Worm (Caenorhabditis elegans) whole organism, midembryonic: Measurements from ENCODE around the gene oig-1.

Experiments
- T22C8.4 ChIP-seq: fragments of 200-800 bp; sonication (Bioruptor generic); IDR thresholded peaks from 2 replicates; pipeline ENCODE4 v1.3.6; 2022; ENCODE audit warnings: missing genetic modification characterization, missing compliant biosample characterization
- cog-1 ChIP-seq: sonication (generic microtip); optimal IDR thresholded peaks from 2 replicates; lab custom pipeline; 2016; ENCODE audit warnings: missing genetic modification characterization, missing compliant biosample characterization
- flt-1 ChIP-seq: fragments of 200-800 bp; sonication (Bioruptor generic); IDR thresholded peaks from 2 replicates; pipeline ENCODE4 v1.3.6; 2022; ENCODE audit warnings: missing genetic modification characterization, missing compliant biosample characterization
- klf-2 ChIP-seq: fragments of 200-800 bp; sonication (Bioruptor generic); conservative IDR thresholded peaks from 2 replicates; pipeline ENCODE4 v1.3.6; 2022; ENCODE audit warnings: missing genetic modification reagents, missing genetic modification characterization, missing compliant biosample characterization
- med-1 ChIP-seq: sonication (generic microtip); optimal IDR thresholded peaks from 2 replicates; lab custom pipeline; 2017; ENCODE audit warnings: missing genetic modification characterization, mild to moderate bottlenecking, missing compliant biosample characterization, antibody characterized with exemption, missing genetic modification reagents; ENCODE audit not compliant: insufficient read depth
- ref-1 ChIP-seq: fragments of 200-800 bp; sonication (Bioruptor generic); conservative IDR thresholded peaks from 2 replicates; pipeline ENCODE4 v1.3.6; 2022; ENCODE audit warnings: missing genetic modification reagents, missing genetic modification characterization, missing compliant biosample characterization
- tab-1 ChIP-seq: fragments of 200-800 bp; sonication (Bioruptor generic); IDR thresholded peaks from 2 replicates; pipeline ENCODE4 v1.3.6; 2022; ENCODE audit warnings: missing genetic modification characterization, missing compliant biosample characterization
- ztf-23 ChIP-seq: fragments of 200-800 bp; sonication (Bioruptor generic); IDR thresholded peaks from 2 replicates; pipeline ENCODE4 v1.3.6; 2022; ENCODE audit warnings: missing genetic modification reagents, missing genetic modification characterization, missing compliant biosample characterization
- ztf-29 ChIP-seq: fragments of 200-800 bp; sonication (Bioruptor generic); IDR thresholded peaks from 2 replicates; pipeline ENCODE4 v1.3.6; 2022; ENCODE audit warnings: missing genetic modification reagents, missing genetic modification characterization, missing compliant biosample characterization

The oig-1 gene

DNA sequence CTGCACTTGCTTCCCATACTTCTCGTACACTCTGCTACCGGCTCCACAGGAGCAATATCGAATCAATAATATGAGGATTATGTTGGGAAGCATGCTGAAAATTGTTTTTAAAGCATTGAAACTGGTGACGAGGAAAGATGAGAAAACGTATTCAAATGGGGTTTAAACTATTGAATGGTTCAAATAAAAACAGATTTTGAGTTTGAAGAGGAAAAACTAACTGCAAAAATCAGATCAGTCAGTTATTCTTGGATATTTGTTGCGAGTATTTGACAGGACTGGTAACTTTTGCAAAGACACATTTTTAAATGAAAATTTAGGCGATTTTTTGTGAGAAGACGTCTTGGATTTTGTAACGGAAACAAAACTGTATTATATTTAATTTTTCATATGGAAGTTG, 10.8 kb downstream of the oig-1 start, which contains the start of gene acr-5:
Gene acr-5 (minus strand): TSS at position 101 of the 400 bp plus-strand sequence.
- TF ChIP-seq tab-1 (GFP tag; lab: Robert Waterston, UW), result no peak
- TF ChIP-seq flt-1 (GFP tag; lab: Robert Waterston, UW), result no peak
- TF ChIP-seq T22C8.4 (GFP tag; lab: Robert Waterston, UW), result no peak
- TF ChIP-seq klf-2 (GFP tag; lab: Robert Waterston, UW), result no peak
- no peak for TF ChIP-seq cog-1 (tag; lab: Kevin White, UChicago)
- TF ChIP-seq ref-1 (GFP tag; lab: Robert Waterston, UW), result no peak
- TF ChIP-seq ztf-23 (GFP tag; lab: Robert Waterston, UW), result no peak
- no peak for TF ChIP-seq ztf-29 (GFP tag; lab: Robert Waterston, UW)
- TF ChIP-seq med-1 (GFP tag; lab: Kevin White, UChicago), result no peak

DNA sequence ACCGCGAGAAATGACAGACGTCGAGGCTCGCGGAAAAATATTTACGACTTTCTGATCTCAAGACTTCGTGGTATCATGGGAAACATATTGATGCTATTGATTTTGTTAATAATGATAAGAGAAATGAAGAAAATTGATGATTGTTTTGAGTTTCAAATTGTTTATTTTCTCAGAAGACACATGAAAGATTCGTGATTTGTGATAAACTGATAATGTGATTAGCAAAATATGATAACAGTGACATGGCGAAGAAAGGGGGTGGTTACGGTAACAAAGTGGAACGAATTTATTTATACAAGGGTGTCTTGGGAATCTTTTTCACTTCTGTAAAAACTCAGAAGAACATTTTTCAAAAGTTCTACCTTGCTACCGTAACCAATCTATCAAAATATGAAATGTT, 16.2 kb downstream of the oig-1 start:
- TF ChIP-seq T22C8.4 (GFP tag; lab: Robert Waterston, UW), result no peak
- no peak for TF ChIP-seq ztf-29 (GFP tag; lab: Robert Waterston, UW)
- TF ChIP-seq flt-1 (GFP tag; lab: Robert Waterston, UW), result no peak
- TF ChIP-seq ztf-23 (GFP tag; lab: Robert Waterston, UW), result no peak
- no peak for TF ChIP-seq med-1 (GFP tag; lab: Kevin White, UChicago)
- no peak for TF ChIP-seq cog-1 (tag; lab: Kevin White, UChicago)
- no peak for TF ChIP-seq tab-1 (GFP tag; lab: Robert Waterston, UW)
- no peak for TF ChIP-seq ref-1 (GFP tag; lab: Robert Waterston, UW)
- TF ChIP-seq klf-2 (GFP tag; lab: Robert Waterston, UW), result no peak

- TF ChIP-seq cog-1 (tag; lab: Kevin White, UChicago) (no peak), ztf-29 (GFP tag; lab: Robert Waterston, UW) (no peak), flt-1 (GFP tag; lab: Robert Waterston, UW) (no peak), tab-1 (GFP tag; lab: Robert Waterston, UW) (no peak), T22C8.4 (GFP tag; lab: Robert Waterston, UW) (no peak), ztf-23 (GFP tag; lab: Robert Waterston, UW) (no peak), med-1 (GFP tag; lab: Kevin White, UChicago) (no peak), klf-2 (GFP tag; lab: Robert Waterston, UW) (no peak), ref-1 (GFP tag; lab: Robert Waterston, UW) (no peak)
Measured at ce11 chrIII:6508327-6508726, 17.1 kb downstream of the oig-1 start.

DNA sequence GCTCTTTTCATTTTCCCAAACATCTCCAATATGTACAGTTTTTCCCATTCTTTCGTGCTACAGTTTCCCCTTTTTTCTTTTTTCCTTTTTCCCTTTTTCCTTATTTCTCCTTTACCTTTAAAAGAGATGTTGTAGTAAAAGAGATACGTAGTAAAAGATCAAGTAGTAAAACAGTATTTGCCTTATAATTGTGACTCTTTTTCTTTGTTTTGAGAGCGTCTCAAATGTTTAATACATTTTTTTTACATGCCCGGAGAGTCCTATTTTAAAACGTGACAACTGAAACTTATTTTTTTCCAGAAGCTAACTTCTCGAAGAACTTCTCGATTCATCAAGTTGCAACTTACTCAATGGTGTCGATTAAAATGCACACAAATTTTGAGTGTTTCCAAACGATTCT, 17.6 kb downstream of the oig-1 start, which contains the start of gene F23F12.12:
Gene F23F12.12 (plus strand): TSS at position 301 of the 400 bp plus-strand sequence.
- TF ChIP-seq ztf-23 (GFP tag; lab: Robert Waterston, UW), result no peak
- no peak for TF ChIP-seq T22C8.4 (GFP tag; lab: Robert Waterston, UW)
- TF ChIP-seq tab-1 (GFP tag; lab: Robert Waterston, UW), result no peak
- TF ChIP-seq ref-1 (GFP tag; lab: Robert Waterston, UW), result no peak
- TF ChIP-seq cog-1 (tag; lab: Kevin White, UChicago), result no peak
- no peak for TF ChIP-seq med-1 (GFP tag; lab: Kevin White, UChicago)
- no peak for TF ChIP-seq flt-1 (GFP tag; lab: Robert Waterston, UW)
- no peak for TF ChIP-seq klf-2 (GFP tag; lab: Robert Waterston, UW)
- TF ChIP-seq ztf-29 (GFP tag; lab: Robert Waterston, UW), result no peak

- TF ChIP-seq T22C8.4 (GFP tag; lab: Robert Waterston, UW) (no peak), ref-1 (GFP tag; lab: Robert Waterston, UW) (no peak), ztf-29 (GFP tag; lab: Robert Waterston, UW) (no peak), klf-2 (GFP tag; lab: Robert Waterston, UW) (no peak), ztf-23 (GFP tag; lab: Robert Waterston, UW) (no peak)
Measured at ce11 chrIII:6500032-6500564, 25.4 kb downstream of the oig-1 start, which contains the start of gene F23F12.3. Gene F23F12.3, plus strand, starts transcription at chrIII:6500514.

ce11 chrIII:6499102-6499501, 26.4 kb downstream of the oig-1 start:
- TF ChIP-seq T22C8.4 (GFP tag; lab: Robert Waterston, UW), result no peak
- TF ChIP-seq ztf-29 (GFP tag; lab: Robert Waterston, UW), result no peak
- TF ChIP-seq med-1 (GFP tag; lab: Kevin White, UChicago), result no peak
- TF ChIP-seq klf-2 (GFP tag; lab: Robert Waterston, UW), result no peak
- no peak for TF ChIP-seq tab-1 (GFP tag; lab: Robert Waterston, UW)
- TF ChIP-seq ztf-23 (GFP tag; lab: Robert Waterston, UW), result no peak
- TF ChIP-seq cog-1 (tag; lab: Kevin White, UChicago), result no peak
- no peak for TF ChIP-seq ref-1 (GFP tag; lab: Robert Waterston, UW)

DNA sequence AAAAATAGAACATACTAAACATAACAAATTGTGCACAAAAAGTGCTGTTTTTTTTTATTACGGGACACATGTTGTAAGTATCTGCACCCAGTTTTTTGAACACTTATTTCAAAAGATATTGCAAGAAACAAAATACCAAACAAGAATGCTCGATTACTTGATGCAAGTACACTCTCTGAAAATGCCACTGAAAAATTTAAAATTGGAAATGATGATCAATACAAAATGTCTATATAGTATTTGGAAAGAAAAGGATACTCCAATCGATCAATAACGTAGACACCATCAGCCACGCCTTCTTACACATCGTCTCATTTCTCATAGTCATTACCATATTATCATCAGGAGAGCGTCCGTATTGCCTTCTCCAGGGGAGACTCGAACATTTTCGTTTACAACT, 27.3 kb downstream of the oig-1 start, which contains the start of gene sdz-15:
Gene sdz-15 (plus strand): TSS at position 301 of the 400 bp plus-strand sequence.
- TF ChIP-seq klf-2 (GFP tag; lab: Robert Waterston, UW) (no peak), tab-1 (GFP tag; lab: Robert Waterston, UW) (no peak)

DNA sequence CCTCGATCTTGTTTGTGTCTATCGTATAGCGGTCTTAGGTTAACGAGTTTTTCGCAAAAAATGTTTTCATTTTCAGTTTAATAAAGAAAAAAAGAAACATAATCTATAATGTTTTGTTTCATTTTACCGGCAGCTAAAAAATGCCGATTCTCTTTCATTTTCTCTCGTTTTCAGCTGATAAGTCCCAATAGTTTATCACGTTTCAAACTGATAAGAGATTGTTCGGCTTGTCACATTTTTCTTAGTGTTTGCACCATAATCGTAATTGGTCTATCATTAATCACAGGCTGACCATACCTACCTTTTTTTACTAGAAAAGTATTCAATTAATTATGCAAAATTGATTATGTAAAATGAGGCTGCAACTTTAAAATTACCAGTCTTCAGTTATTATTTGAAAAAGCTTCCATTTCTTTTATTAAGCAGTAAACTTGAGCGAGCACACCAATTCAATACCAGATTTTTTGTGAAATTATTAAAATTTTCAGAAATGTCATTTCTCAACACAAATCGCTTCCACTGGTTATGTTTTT, 30.2 kb downstream of the oig-1 start, which contains the start of gene F23F12.13:
Gene F23F12.13 (plus strand): TSS at position 483 of the 533 bp plus-strand sequence.
- TF ChIP-seq flt-1 (GFP tag; lab: Robert Waterston, UW) (no peak), T22C8.4 (GFP tag; lab: Robert Waterston, UW) (no peak), tab-1 (GFP tag; lab: Robert Waterston, UW) (no peak), med-1 (GFP tag; lab: Kevin White, UChicago) (no peak), ztf-29 (GFP tag; lab: Robert Waterston, UW) (no peak), ztf-23 (GFP tag; lab: Robert Waterston, UW) (no peak)

DNA sequence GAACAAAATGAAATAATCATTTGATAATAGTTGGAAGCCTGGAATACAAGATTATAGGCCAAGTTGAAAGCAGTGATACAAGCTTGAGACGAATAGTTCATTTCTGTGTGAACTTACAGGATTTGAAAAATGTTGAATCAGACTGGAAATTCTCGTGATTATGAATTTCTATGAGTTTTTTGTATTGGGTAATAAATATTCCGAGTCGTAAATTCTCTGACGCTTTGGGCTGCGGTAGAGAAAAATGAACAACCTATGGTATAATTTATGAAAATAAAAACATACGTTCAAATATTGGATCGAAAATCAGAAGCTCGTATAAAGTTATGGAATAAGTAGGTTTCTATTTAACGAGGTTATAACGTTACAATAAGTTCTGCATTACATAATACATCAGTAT, 32.6 kb downstream of the oig-1 start, which contains the start of gene srb-11:
Gene srb-11 (minus strand): TSS at position 101 of the 400 bp plus-strand sequence.
- no peak for TF ChIP-seq ref-1 (GFP tag; lab: Robert Waterston, UW)
- no peak for TF ChIP-seq cog-1 (tag; lab: Kevin White, UChicago)
- TF ChIP-seq klf-2 (GFP tag; lab: Robert Waterston, UW), result no peak
- TF ChIP-seq ztf-29 (GFP tag; lab: Robert Waterston, UW), result no peak
- TF ChIP-seq T22C8.4 (GFP tag; lab: Robert Waterston, UW), result no peak
- no peak for TF ChIP-seq flt-1 (GFP tag; lab: Robert Waterston, UW)
- no peak for TF ChIP-seq tab-1 (GFP tag; lab: Robert Waterston, UW)
- no peak for TF ChIP-seq ztf-23 (GFP tag; lab: Robert Waterston, UW)
- no peak for TF ChIP-seq med-1 (GFP tag; lab: Kevin White, UChicago)
